Fruit fly (Drosophila melanogaster) whole organism, embryonic: Measurements from ENCODE around the gene Mtl.

Experiments used
- Abd-B ChIP-seq: fragments of 200-800 bp; sonication (Bioruptor generic); optimal IDR thresholded peaks from 2 replicates; lab custom pipeline; 2018; ENCODE audit warnings: missing biosample characterization, mild to moderate bottlenecking, missing genetic modification characterization, moderate library complexity
- Aef1 ChIP-seq: fragments of 200-800 bp; sonication (Bioruptor generic); IDR thresholded peaks from 3 replicates; pipeline ENCODE4 v1.3.6; 2022; ENCODE audit warnings: missing biosample characterization, missing genetic modification characterization
- BEAF-32 ChIP-seq: fragments of 200-800 bp; sonication (Bioruptor generic); optimal IDR thresholded peaks from 3 replicates; lab custom pipeline; 2017; ENCODE audit warnings: missing biosample characterization, missing genetic modification characterization, mild to moderate bottlenecking, moderate library complexity, missing genetic modification reagents
- CG10274 ChIP-seq: fragments of 200-800 bp; sonication (Bioruptor generic); optimal IDR thresholded peaks from 3 replicates; lab custom pipeline; 2017; ENCODE audit warnings: missing biosample characterization, mild to moderate bottlenecking, missing genetic modification characterization
- CG12219 ChIP-seq: fragments of 200-800 bp; sonication (Bioruptor generic); optimal IDR thresholded peaks from 3 replicates; lab custom pipeline; 2018; ENCODE audit warnings: missing biosample characterization, mild to moderate bottlenecking, missing genetic modification characterization
- CG14050 ChIP-seq: fragments of 200-800 bp; sonication (Bioruptor generic); IDR thresholded peaks from 3 replicates; pipeline ENCODE4 v1.3.6; 2022; ENCODE audit warnings: missing biosample characterization, missing genetic modification characterization
- CG15073 ChIP-seq: fragments of 200-800 bp; sonication (Bioruptor generic); optimal IDR thresholded peaks from 2 replicates; lab custom pipeline; 2016; ENCODE audit warnings: missing biosample characterization, missing genetic modification characterization
- CG15514 ChIP-seq: fragments of 200-800 bp; sonication (Bioruptor generic); optimal IDR thresholded peaks from 3 replicates; lab custom pipeline; 2017; ENCODE audit warnings: missing biosample characterization, missing genetic modification characterization, mild to moderate bottlenecking, moderate library complexity, missing genetic modification reagents
- CG17829 ChIP-seq: fragments of 200-800 bp; optimal IDR thresholded peaks from 2 replicates; lab custom pipeline; 2019; ENCODE audit warnings: missing biosample characterization, mild to moderate bottlenecking, missing genetic modification characterization, moderate library complexity
- CG17912 ChIP-seq: fragments of 200-800 bp; sonication (Bioruptor generic); optimal IDR thresholded peaks from 2 replicates; lab custom pipeline; 2018; ENCODE audit warnings: missing biosample characterization, mild to moderate bottlenecking, missing genetic modification characterization
- CG18619 ChIP-seq: fragments of 200-800 bp; sonication (Bioruptor generic); optimal IDR thresholded peaks from 3 replicates; lab custom pipeline; 2017; ENCODE audit warnings: missing biosample characterization, mild to moderate bottlenecking, missing genetic modification characterization
- CG2116 ChIP-seq: fragments of 200-800 bp; sonication (Bioruptor generic); optimal IDR thresholded peaks from 3 replicates; lab custom pipeline; 2018; ENCODE audit warnings: missing biosample characterization, mild to moderate bottlenecking, missing genetic modification characterization
- CG2712 ChIP-seq: fragments of 200-800 bp; optimal IDR thresholded peaks from 3 replicates; lab custom pipeline; 2019; ENCODE audit warnings: missing biosample characterization, mild to moderate bottlenecking, missing genetic modification characterization, moderate library complexity
- CG3407 ChIP-seq: fragments of 200-800 bp; sonication (Bioruptor generic); optimal IDR thresholded peaks from 2 replicates; lab custom pipeline; 2018; ENCODE audit warnings: missing biosample characterization, mild to moderate bottlenecking, missing genetic modification characterization
- CG4617 ChIP-seq: fragments of 200-800 bp; sonication (Bioruptor generic); optimal IDR thresholded peaks from 3 replicates; lab custom pipeline; 2016; ENCODE audit warnings: missing biosample characterization, missing genetic modification characterization, borderline replicate concordance
- CG6654 ChIP-seq: fragments of 200-800 bp; sonication (Bioruptor generic); optimal IDR thresholded peaks from 2 replicates; lab custom pipeline; 2017; ENCODE audit warnings: missing biosample characterization, mild to moderate bottlenecking, missing genetic modification characterization
- CG9609 ChIP-seq: fragments of 200-800 bp; sonication (Bioruptor generic); optimal IDR thresholded peaks from 3 replicates; lab custom pipeline; 2016; ENCODE audit warnings: missing biosample characterization, missing genetic modification characterization
- CG9797 ChIP-seq: fragments of 200-800 bp; sonication (Bioruptor generic); optimal IDR thresholded peaks from 3 replicates; lab custom pipeline; 2018; ENCODE audit warnings: missing biosample characterization, mild to moderate bottlenecking, missing genetic modification characterization
- CkIIα-i1 ChIP-seq: fragments of 200-800 bp; sonication (Bioruptor generic); IDR thresholded peaks from 2 replicates; pipeline ENCODE4 v1.3.6; 2022; ENCODE audit warnings: missing biosample characterization, missing genetic modification characterization
- Elba2 ChIP-seq: fragments of 200-800 bp; sonication (Bioruptor generic); optimal IDR thresholded peaks from 3 replicates; lab custom pipeline; 2016; ENCODE audit warnings: missing biosample characterization, missing genetic modification characterization
- Gug ChIP-seq: fragments of 200-800 bp; sonication (Bioruptor generic); IDR thresholded peaks from 4 replicates; pipeline ENCODE4 v1.3.6; 2022; ENCODE audit warnings: missing biosample characterization, missing genetic modification characterization
- Nf-YB ChIP-seq: fragments of 200-800 bp; sonication (Bioruptor generic); optimal IDR thresholded peaks from 3 replicates; lab custom pipeline; 2019; ENCODE audit warnings: missing biosample characterization, mild to moderate bottlenecking, missing genetic modification characterization, moderate library complexity
- Nf-YC ChIP-seq: fragments of 200-800 bp; optimal IDR thresholded peaks from 3 replicates; lab custom pipeline; 2019; ENCODE audit warnings: missing biosample characterization, mild to moderate bottlenecking, missing genetic modification characterization, moderate library complexity
- Optix ChIP-seq: fragments of 200-800 bp; sonication (Bioruptor generic); IDR thresholded peaks from 3 replicates; pipeline ENCODE4 v1.3.6; 2022; ENCODE audit warnings: missing biosample characterization, missing genetic modification characterization
- Poxn ChIP-seq: fragments of 200-800 bp; sonication (Bioruptor generic); IDR thresholded peaks from 2 replicates; pipeline ENCODE4 v1.3.6; 2022; ENCODE audit warnings: missing biosample characterization, missing genetic modification characterization
- Ptx1 ChIP-seq: fragments of 200-800 bp; sonication (Bioruptor generic); IDR thresholded peaks from 2 replicates; pipeline ENCODE4 v1.3.6; 2022; ENCODE audit warnings: missing biosample characterization, missing genetic modification characterization
- bcd ChIP-seq: fragments of 200-800 bp; sonication (Bioruptor generic); optimal IDR thresholded peaks from 2 replicates; lab custom pipeline; 2017; ENCODE audit warnings: missing biosample characterization, mild to moderate bottlenecking, missing genetic modification characterization
- cas ChIP-seq: fragments of 200-800 bp; sonication (Bioruptor generic); IDR thresholded peaks from 2 replicates; pipeline ENCODE4 v1.3.6; 2022; ENCODE audit warnings: missing biosample characterization, missing genetic modification characterization
- chinmo ChIP-seq: fragments of 200-800 bp; sonication (Bioruptor generic); IDR thresholded peaks from 4 replicates; pipeline ENCODE4 v1.3.6; 2022; ENCODE audit warnings: missing biosample characterization, missing genetic modification characterization; ENCODE audit not compliant: partially characterized antibody
- disco-r ChIP-seq: fragments of 200-800 bp; sonication (Bioruptor generic); optimal IDR thresholded peaks from 2 replicates; lab custom pipeline; 2016; ENCODE audit warnings: missing biosample characterization, missing genetic modification characterization
- emc ChIP-seq: fragments of 200-800 bp; sonication (Bioruptor generic); optimal IDR thresholded peaks from 2 replicates; lab custom pipeline; 2016; ENCODE audit warnings: missing biosample characterization, missing genetic modification characterization
- en ChIP-seq: fragments of 200-800 bp; sonication (Bioruptor generic); optimal IDR thresholded peaks from 2 replicates; lab custom pipeline; 2016; ENCODE audit warnings: missing biosample characterization, missing genetic modification characterization
- fd102C ChIP-seq: fragments of 200-800 bp; sonication (Bioruptor generic); optimal IDR thresholded peaks from 2 replicates; lab custom pipeline; 2018; ENCODE audit warnings: missing biosample characterization, mild to moderate bottlenecking, missing genetic modification characterization, moderate library complexity
- fd64A ChIP-seq: fragments of 200-800 bp; sonication (Bioruptor generic); optimal IDR thresholded peaks from 3 replicates; lab custom pipeline; 2018; ENCODE audit warnings: missing biosample characterization, mild to moderate bottlenecking, missing genetic modification characterization
- fru ChIP-seq: fragments of >200 bp; optimal IDR thresholded peaks from 2 replicates; lab custom pipeline; 2017
- gce ChIP-seq: fragments of 200-800 bp; sonication (Bioruptor generic); IDR thresholded peaks from 3 replicates; pipeline ENCODE4 v1.3.6; 2022; ENCODE audit warnings: missing biosample characterization, missing genetic modification characterization
- gfzf ChIP-seq: fragments of 200-800 bp; sonication (Bioruptor generic); optimal IDR thresholded peaks from 2 replicates; lab custom pipeline; 2016; ENCODE audit warnings: missing biosample characterization, mild to moderate bottlenecking, missing genetic modification characterization, moderate library complexity
- gro ChIP-seq: fragments of 200-800 bp; sonication (Bioruptor generic); optimal IDR thresholded peaks from 2 replicates; lab custom pipeline; 2016; ENCODE audit warnings: missing biosample characterization, missing genetic modification characterization
- lmd ChIP-seq: fragments of 200-800 bp; sonication (Bioruptor generic); IDR thresholded peaks from 2 replicates; pipeline ENCODE4 v1.3.6; 2022; ENCODE audit warnings: missing biosample characterization, missing genetic modification characterization
- otp ChIP-seq: fragments of 200-800 bp; sonication (Bioruptor generic); IDR thresholded peaks from 3 replicates; pipeline ENCODE4, ENCODE4 v1.3.6; 2022; ENCODE audit warnings: missing biosample characterization, missing genetic modification characterization
- pros ChIP-seq: fragments of 200-800 bp; sonication (Bioruptor generic); optimal IDR thresholded peaks from 3 replicates; lab custom pipeline; 2019; ENCODE audit warnings: missing biosample characterization, mild to moderate bottlenecking, missing genetic modification characterization, moderate library complexity
- so ChIP-seq: fragments of 200-800 bp; sonication (Bioruptor generic); IDR thresholded peaks from 3 replicates; pipeline ENCODE4 v1.3.6; 2022; ENCODE audit warnings: missing biosample characterization, missing genetic modification characterization
- tgo ChIP-seq: fragments of 200-800 bp; sonication (Bioruptor generic); IDR thresholded peaks from 3 replicates; pipeline ENCODE4 v1.3.6; 2022; ENCODE audit warnings: missing biosample characterization, missing genetic modification characterization
- vvl ChIP-seq: fragments of 200-800 bp; sonication (Bioruptor generic); IDR thresholded peaks from 2 replicates; pipeline ENCODE4 v1.3.6; 2022; ENCODE audit warnings: missing biosample characterization, missing genetic modification characterization

The Mtl gene

DNA sequence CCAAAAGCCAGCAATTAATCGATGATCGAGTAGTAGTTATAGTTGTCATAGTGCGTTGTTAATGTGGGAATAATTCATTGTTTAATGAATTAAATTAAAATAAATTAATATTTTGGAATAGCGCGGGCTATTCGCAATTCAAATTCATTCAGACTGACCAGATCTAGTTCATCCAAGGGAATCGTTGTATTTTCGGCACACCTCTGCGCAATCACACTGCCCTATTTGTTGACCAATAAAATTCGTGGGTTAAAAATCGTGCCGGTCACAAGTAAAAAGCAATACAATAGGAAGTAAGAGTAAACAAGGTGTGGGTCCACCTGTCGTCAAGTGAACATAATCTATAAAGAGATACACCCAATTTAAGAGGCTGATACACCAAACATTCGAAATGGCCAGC, 42.8 kb downstream of the Mtl start, which contains the start of gene CG12883 (continued):
- TF ChIP-seq Gug (GFP tag; lab: Robert Waterston, UW): no peak
- no peak for TF ChIP-seq CG14050 (GFP tag; lab: Robert Waterston, UW)
- TF ChIP-seq disco-r (GFP tag; lab: Kevin White, UChicago): no peak
- TF ChIP-seq tgo (GFP tag; lab: Robert Waterston, UW): no peak
- peak; percentile 84 for TF ChIP-seq Nf-YB (GFP tag; lab: Kevin White, UChicago)
- no peak for TF ChIP-seq gro (GFP tag; lab: Kevin White, UChicago)
- TF ChIP-seq fru: no peak
- TF ChIP-seq so (GFP tag; lab: Robert Waterston, UW): no peak
- peak; percentile 63 for TF ChIP-seq Elba2
- no peak for TF ChIP-seq CG17912 (GFP tag; lab: Kevin White, UChicago)
- no peak for TF ChIP-seq CG3407 (GFP tag; lab: Kevin White, UChicago)
- TF ChIP-seq chinmo (GFP tag; lab: Robert Waterston, UW): 0 out of 4 replicates have a peak, but pooled peaks have one; percentile 16
- no peak for TF ChIP-seq Poxn (GFP tag; lab: Robert Waterston, UW)
- TF ChIP-seq CG2116 (GFP tag; lab: Kevin White, UChicago): no peak
- TF ChIP-seq pros (GFP tag; lab: Kevin White, UChicago): no peak
- TF ChIP-seq bcd (GFP tag; lab: Kevin White, UChicago): no peak
- no peak for TF ChIP-seq CG2712
- peak; percentile 54; the same call in 1 of the 2 replicates for TF ChIP-seq vvl
- TF ChIP-seq fd102C (GFP tag; lab: Kevin White, UChicago): no peak
- no peak for TF ChIP-seq Aef1 (GFP tag; lab: Robert Waterston, UW)
- TF ChIP-seq CG9609 (GFP tag; lab: Kevin White, UChicago): no peak
- TF ChIP-seq CG17829 (tag; lab: Kevin White, UChicago): no peak
- peak; percentile 84 for TF ChIP-seq Nf-YC (tag; lab: Kevin White, UChicago)
- TF ChIP-seq gce: no peak
- no peak for TF ChIP-seq CG10274 (GFP tag; lab: Kevin White, UChicago)
- no peak for TF ChIP-seq en (GFP tag; lab: Kevin White, UChicago)
- TF ChIP-seq Ptx1 (GFP tag; lab: Robert Waterston, UW): no peak
- no peak for TF ChIP-seq Optix (GFP tag; lab: Robert Waterston, UW)
- TF ChIP-seq fd64A: no peak
- TF ChIP-seq CkIIα-i1 (GFP tag; lab: Robert Waterston, UW): no peak
- no peak for TF ChIP-seq otp (GFP tag; lab: Robert Waterston, UW)
- peak; percentile 74 for TF ChIP-seq gfzf (GFP tag; lab: Kevin White, UChicago)
- TF ChIP-seq CG18619 (GFP tag; lab: Kevin White, UChicago): no peak
- no peak for TF ChIP-seq Abd-B (GFP tag; lab: Kevin White, UChicago)
- peak; percentile 61 for TF ChIP-seq CG9797 (GFP tag; lab: Kevin White, UChicago)
- TF ChIP-seq BEAF-32 (GFP tag; lab: Kevin White, UChicago): peak; percentile 12
- TF ChIP-seq emc (GFP tag; lab: Kevin White, UChicago): no peak
- no peak for TF ChIP-seq lmd (GFP tag; lab: Robert Waterston, UW)
- no peak for TF ChIP-seq CG6654
- no peak for TF ChIP-seq CG12219 (GFP tag; lab: Kevin White, UChicago)
- no peak for TF ChIP-seq CG15073 (GFP tag; lab: Kevin White, UChicago)
- no peak for TF ChIP-seq cas
- peak; percentile 3 for TF ChIP-seq CG4617 (GFP tag; lab: Kevin White, UChicago)
- peak; percentile 52 for TF ChIP-seq CG15514 (GFP tag; lab: Kevin White, UChicago)
